Worm (Caenorhabditis elegans) whole organism, L4 larva: ENCODE results near the gene F54F2.9.

Experiments used
- F26F4.8 ChIP-seq: fragments of 200-800 bp; sonication (Bioruptor generic); conservative IDR thresholded peaks from 2 replicates; pipeline ENCODE4 v1.3.6; 2022; ENCODE audit warnings: missing genetic modification characterization, missing compliant biosample characterization
- aly-2 ChIP-seq: sonication (generic microtip); optimal IDR thresholded peaks from 2 replicates; lab custom pipeline; 2018; ENCODE audit warnings: missing biosample characterization, missing genetic modification characterization
- ceh-28 ChIP-seq: fragments of 150-350 bp; optimal IDR thresholded peaks from 2 replicates; lab custom pipeline; 2014; ENCODE audit warnings: missing biosample characterization, missing genetic modification reagents, missing genetic modification characterization
- nhr-6 ChIP-seq: fragments of 150-350 bp; optimal IDR thresholded peaks from 2 replicates; lab custom pipeline; 2014; ENCODE audit warnings: missing biosample characterization, missing genetic modification characterization
- pqm-1 ChIP-seq: sonication (generic microtip); optimal IDR thresholded peaks from 2 replicates; lab custom pipeline; 2017; ENCODE audit warnings: missing biosample characterization, missing genetic modification characterization
- unc-39 ChIP-seq: sonication (generic microtip); optimal IDR thresholded peaks from 2 replicates; lab custom pipeline; 2017; ENCODE audit warnings: missing biosample characterization, missing genetic modification characterization
- unc-62 ChIP-seq, 3 experiments: fragments of 150-350 bp in 1 of 3; sonication (generic microtip); optimal IDR thresholded peaks in 2 of 3; peaks in 1 of 3; 1 replicate in 1 of 3; 2 replicates in 2 of 3; lab custom pipeline; 2014 to 2017; ENCODE audit warnings: missing biosample characterization in 3 of 3, missing genetic modification characterization in 3 of 3, missing genetic modification reagents in 3 of 3, missing genotype in 1 of 3
- zip-2 ChIP-seq: fragments of 150-350 bp; optimal IDR thresholded peaks from 2 replicates; lab custom pipeline; 2014; ENCODE audit warnings: missing biosample characterization, missing genetic modification characterization

ce11 chrIII:8801352-8801863 is 25.6 kb downstream of the F54F2.9 start:
- no peak for TF ChIP-seq ceh-28 (tag; lab: Kevin White, UChicago)
- no peak for TF ChIP-seq pqm-1 (tag; lab: Kevin White, UChicago)
- TF ChIP-seq unc-62 (GFP tag; optimal IDR thresholded peaks at IDR 0.05 in 1 of 2; lab: Kevin White, UChicago), result peak in 1 of 2 experiments; percentile 40
- TF ChIP-seq unc-62 (tag; optimal IDR thresholded peaks at IDR 0.05; lab: Kevin White, UChicago), result no peak
- TF ChIP-seq nhr-6 (tag; lab: Kevin White, UChicago), result no peak
- no peak for TF ChIP-seq aly-2 (tag; lab: Kevin White, UChicago)
- no peak for TF ChIP-seq unc-39 (tag; lab: Kevin White, UChicago)
- no peak for TF ChIP-seq F26F4.8 (GFP tag; lab: Robert Waterston, UW)
- TF ChIP-seq zip-2 (tag; lab: Kevin White, UChicago), result no peak
